Worm (Caenorhabditis elegans) whole organism, L2 larva: ENCODE results near the gene F53C11.5.

Experiments
- ZK546.5 ChIP-seq: sonication (generic microtip); optimal IDR thresholded peaks from 2 replicates; lab custom pipeline; 2017; ENCODE audit warnings: missing biosample characterization, missing genetic modification characterization
- alr-1 ChIP-seq: fragments of 150-350 bp; optimal IDR thresholded peaks from 2 replicates; lab custom pipeline; 2014; ENCODE audit warnings: missing biosample characterization, missing genetic modification characterization
- ceh-16 ChIP-seq: fragments of 150-350 bp; optimal IDR thresholded peaks from 2 replicates; lab custom pipeline; 2014; ENCODE audit warnings: missing biosample characterization, missing genetic modification characterization
- ceh-82 ChIP-seq: fragments of 150-350 bp; optimal IDR thresholded peaks from 2 replicates; lab custom pipeline; 2014; ENCODE audit warnings: missing biosample characterization, missing genetic modification characterization
- dmd-4 ChIP-seq: sonication (generic microtip); optimal IDR thresholded peaks from 2 replicates; lab custom pipeline; 2017; ENCODE audit warnings: missing biosample characterization, missing genetic modification characterization
- egl-27 ChIP-seq: sonication (generic microtip); optimal IDR thresholded peaks from 3 replicates; lab custom pipeline; 2017; ENCODE audit warnings: missing biosample characterization, missing genetic modification reagents, missing genetic modification characterization
- fos-1 ChIP-seq: fragments of 150-350 bp; optimal IDR thresholded peaks from 2 replicates; lab custom pipeline; 2014; ENCODE audit warnings: missing biosample characterization, missing genetic modification characterization
- lin-39 ChIP-seq: fragments of 150-350 bp; optimal IDR thresholded peaks from 2 replicates; lab custom pipeline; 2014; ENCODE audit warnings: missing biosample characterization, missing genetic modification reagents, missing genetic modification characterization
- nhr-11 ChIP-seq: fragments of 150-350 bp; optimal IDR thresholded peaks from 2 replicates; lab custom pipeline; 2014; ENCODE audit warnings: missing biosample characterization, missing genetic modification characterization
- nhr-237 ChIP-seq: fragments of 150-350 bp; optimal IDR thresholded peaks from 2 replicates; lab custom pipeline; 2014; ENCODE audit warnings: missing biosample characterization, missing genetic modification characterization
- nhr-25 ChIP-seq: fragments of 150-350 bp; sonication (generic microtip); optimal IDR thresholded peaks from 3 replicates; lab custom pipeline; 2014; ENCODE audit warnings: missing biosample characterization, missing genetic modification characterization
- unc-62 ChIP-seq: fragments of 150-350 bp; optimal IDR thresholded peaks from 2 replicates; lab custom pipeline; 2014; ENCODE audit warnings: missing biosample characterization, missing genetic modification reagents, missing genetic modification characterization

DNA sequence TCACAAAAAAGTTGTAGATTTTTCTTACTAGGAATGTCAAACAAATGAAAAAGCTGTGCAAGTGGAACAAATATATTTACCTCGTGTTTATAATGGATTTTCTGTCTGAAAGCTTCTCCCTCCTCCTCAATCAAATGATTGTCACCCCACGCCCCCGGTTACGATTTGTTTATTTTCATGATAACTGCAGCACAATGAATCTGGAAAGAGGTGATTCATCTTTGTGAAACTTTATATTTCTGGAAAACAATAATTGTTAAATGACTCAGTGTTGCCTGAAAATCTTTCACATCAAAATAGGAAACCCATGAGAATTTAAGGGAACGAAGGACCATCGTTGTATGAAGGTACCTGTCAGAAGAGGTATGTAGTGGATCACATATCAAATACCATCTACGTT is 38.7 kb upstream of the F53C11.5 start, which contains the start of gene F35E12.10:
- no peak for TF ChIP-seq fos-1 (tag; lab: Kevin White, UChicago)
- no peak for TF ChIP-seq ZK546.5
- no peak for TF ChIP-seq unc-62 (GFP tag; lab: Kevin White, UChicago)
- TF ChIP-seq dmd-4 (tag; lab: Kevin White, UChicago) = no peak
- TF ChIP-seq ceh-16 = no peak
- TF ChIP-seq egl-27 (tag; lab: Kevin White, UChicago) = no peak
- TF ChIP-seq lin-39 (tag; lab: Kevin White, UChicago) = no peak
- no peak for TF ChIP-seq nhr-237 (tag; lab: Kevin White, UChicago)
- no peak for TF ChIP-seq alr-1 (tag; lab: Kevin White, UChicago)
- no peak for TF ChIP-seq nhr-11
- TF ChIP-seq nhr-25 = no peak
- no peak for TF ChIP-seq ceh-82 (tag; lab: Kevin White, UChicago)
